Worm (Caenorhabditis elegans) whole organism, L4 larva: ENCODE measurements around the gene F58A4.2.

ENCODE experiments used
- F26F4.8 ChIP-seq: fragments of 200-800 bp; sonication (Bioruptor generic); conservative IDR thresholded peaks from 2 replicates; pipeline ENCODE4 v1.3.6; 2022; ENCODE audit warnings: missing genetic modification characterization, missing compliant biosample characterization
- F44E2.7 ChIP-seq: fragments of 200-800 bp; sonication (Bioruptor generic); IDR thresholded peaks from 2 replicates; pipeline ENCODE4 v2.1.2; 2022; ENCODE audit warnings: missing genetic modification characterization, missing compliant biosample characterization
- F49E8.2 ChIP-seq: sonication (generic microtip); optimal IDR thresholded peaks from 2 replicates; lab custom pipeline; 2016; ENCODE audit warnings: missing compliant biosample characterization, mild to moderate bottlenecking, missing genetic modification characterization, borderline replicate concordance
- T26A8.4 ChIP-seq: fragments of 200-800 bp; sonication (Bioruptor generic); IDR thresholded peaks from 2 replicates; pipeline ENCODE4 v1.3.6; 2022; ENCODE audit warnings: missing genetic modification characterization, missing compliant biosample characterization
- Y105C5A.15 ChIP-seq: fragments of 200-800 bp; sonication (Bioruptor generic); IDR thresholded peaks from 2 replicates; pipeline ENCODE4 v1.3.6; 2022; ENCODE audit warnings: missing genetic modification characterization, missing compliant biosample characterization
- Y48G9A.11 ChIP-seq: fragments of 200-800 bp; sonication (Bioruptor generic); IDR thresholded peaks from 2 replicates; pipeline ENCODE4 v1.3.6; 2022; ENCODE audit warnings: missing genetic modification reagents, missing genetic modification characterization, missing compliant biosample characterization
- ZK546.5 ChIP-seq, 2 experiments: sonication (generic microtip); optimal IDR thresholded peaks; 2 replicates each; lab custom pipeline; 2017; ENCODE audit warnings: missing biosample characterization in 2 of 2, missing genetic modification characterization in 2 of 2
- aha-1 ChIP-seq: fragments of 150-350 bp; peaks from one replicate; lab custom pipeline; 2014; ENCODE audit warnings: missing biosample characterization, missing genetic modification characterization
- ama-1 ChIP-seq: fragments of 150-350 bp; optimal IDR thresholded peaks from 2 replicates; lab custom pipeline; 2014; ENCODE audit warnings: inconsistent platforms, mixed read lengths
- arid-1 ChIP-seq: fragments of 200-800 bp; sonication (Bioruptor generic); conservative IDR thresholded peaks from 2 replicates; pipeline ENCODE4 v1.3.6; 2022; ENCODE audit warnings: missing genetic modification reagents, missing genetic modification characterization, missing compliant biosample characterization
- attf-4 ChIP-seq: sonication (generic microtip); optimal IDR thresholded peaks from 3 replicates; lab custom pipeline; 2017; ENCODE audit warnings: missing biosample characterization, missing genetic modification characterization
- ceh-20 ChIP-seq: fragments of 200-800 bp; sonication (Bioruptor generic); IDR thresholded peaks from 2 replicates; pipeline ENCODE4 v1.3.6; 2022; ENCODE audit warnings: missing genetic modification reagents, missing genetic modification characterization, missing compliant biosample characterization
- cey-2 ChIP-seq: sonication (generic microtip); optimal IDR thresholded peaks from 3 replicates; lab custom pipeline; 2017; ENCODE audit warnings: missing genetic modification characterization, mild to moderate bottlenecking, missing compliant biosample characterization, antibody characterized with exemption, borderline replicate concordance; ENCODE audit not compliant: insufficient read depth
- ctbp-1 ChIP-seq: fragments of 200-800 bp; sonication (Bioruptor generic); IDR thresholded peaks from 2 replicates; pipeline ENCODE4 v1.3.6; 2022; ENCODE audit warnings: missing genetic modification reagents, missing genetic modification characterization, missing compliant biosample characterization
- daf-16 ChIP-seq, 3 experiments: sonication (generic microtip); optimal IDR thresholded peaks; 2 replicates each; lab custom pipeline; 2016 to 2017; ENCODE audit warnings: missing genetic modification characterization in 3 of 3, missing genetic modification reagents in 3 of 3, mild to moderate bottlenecking in 2 of 3, missing compliant biosample characterization in 2 of 3, missing biosample characterization in 1 of 3, moderate library complexity in 1 of 3
- dpl-1 ChIP-seq: fragments of 150-350 bp; optimal IDR thresholded peaks from 2 replicates; lab custom pipeline; 2014; ENCODE audit warnings: missing biosample characterization, missing genetic modification reagents, missing genetic modification characterization
- duxl-1 ChIP-seq: sonication (generic microtip); optimal IDR thresholded peaks from 2 replicates; lab custom pipeline; 2016; ENCODE audit warnings: mild to moderate bottlenecking, missing genetic modification characterization, moderate library complexity, missing compliant biosample characterization; ENCODE audit not compliant: poor library complexity
- dve-1 ChIP-seq: sonication (generic microtip); optimal IDR thresholded peaks from 2 replicates; lab custom pipeline; 2017; ENCODE audit warnings: antibody characterized with exemption, mild to moderate bottlenecking, missing genetic modification characterization, missing compliant biosample characterization; ENCODE audit not compliant: insufficient read depth
- egl-43 ChIP-seq: fragments of 200-800 bp; sonication (Bioruptor generic); IDR thresholded peaks from 2 replicates; pipeline ENCODE4 v1.3.6; 2022; ENCODE audit warnings: missing genetic modification reagents, missing genetic modification characterization, missing compliant biosample characterization
- hif-1 ChIP-seq, 2 experiments: sonication (generic microtip); optimal IDR thresholded peaks; 2 replicates each; lab custom pipeline; 2016 to 2017; ENCODE audit warnings: missing compliant biosample characterization in 2 of 2, missing genetic modification characterization in 2 of 2, missing genetic modification reagents in 2 of 2, missing genotype in 2 of 2, mild to moderate bottlenecking in 1 of 2
- hmg-1.1 ChIP-seq: fragments of 200-800 bp; sonication (Bioruptor generic); IDR thresholded peaks from 2 replicates; pipeline ENCODE4 v1.3.6; 2022; ENCODE audit warnings: missing genetic modification reagents, missing genetic modification characterization, missing compliant biosample characterization
- lim-7 ChIP-seq: fragments of 200-800 bp; sonication (Bioruptor generic); IDR thresholded peaks from 2 replicates; pipeline ENCODE4 v1.3.6; 2022; ENCODE audit warnings: missing genetic modification characterization, missing compliant biosample characterization
- lin-1 ChIP-seq: fragments of 200-800 bp; sonication (Bioruptor generic); IDR thresholded peaks from 2 replicates; pipeline ENCODE4 v1.3.6; 2022; ENCODE audit warnings: missing genetic modification reagents, missing genetic modification characterization, missing compliant biosample characterization
- lin-13 ChIP-seq: fragments of 150-350 bp; optimal IDR thresholded peaks from 2 replicates; lab custom pipeline; 2014; ENCODE audit warnings: missing biosample characterization, missing genetic modification reagents, missing genetic modification characterization
- lin-29 ChIP-seq: fragments of 200-800 bp; sonication (Bioruptor generic); IDR thresholded peaks from 2 replicates; pipeline ENCODE4 v1.3.6; 2022; ENCODE audit warnings: missing genetic modification reagents, missing genetic modification characterization, missing compliant biosample characterization
- madf-5 ChIP-seq, 2 experiments: fragments of 200-800 bp; sonication (Bioruptor generic); IDR thresholded peaks; 2 replicates each; pipeline ENCODE4 v1.3.6; 2022; ENCODE audit warnings: missing compliant biosample characterization in 2 of 2, missing genetic modification characterization in 2 of 2
- madf-9 ChIP-seq: fragments of 200-800 bp; sonication (Bioruptor generic); conservative IDR thresholded peaks from 2 replicates; pipeline ENCODE4 v1.3.6; 2022; ENCODE audit warnings: missing genetic modification reagents, missing genetic modification characterization, missing compliant biosample characterization
- mep-1 ChIP-seq: fragments of 150-350 bp; sonication (generic microtip); optimal IDR thresholded peaks from 3 replicates; lab custom pipeline; 2014; ENCODE audit warnings: missing biosample characterization, missing genetic modification characterization
- mes-2 ChIP-seq: sonication (generic microtip); optimal IDR thresholded peaks from 2 replicates; lab custom pipeline; 2016; ENCODE audit warnings: missing genotype, mild to moderate bottlenecking, missing genetic modification characterization, missing compliant biosample characterization; ENCODE audit not compliant: poor library complexity, severe bottlenecking
- nhr-10 ChIP-seq: fragments of 150-350 bp; optimal IDR thresholded peaks from 2 replicates; lab custom pipeline; 2014; ENCODE audit warnings: missing biosample characterization, missing genetic modification characterization
- nhr-25 ChIP-seq: sonication (generic microtip); optimal IDR thresholded peaks from 2 replicates; lab custom pipeline; 2017; ENCODE audit warnings: missing genetic modification characterization, mild to moderate bottlenecking, missing compliant biosample characterization, antibody characterized with exemption, moderate library complexity, borderline replicate concordance; ENCODE audit not compliant: insufficient read depth
- nhr-48 ChIP-seq: sonication (generic microtip); optimal IDR thresholded peaks from 2 replicates; lab custom pipeline; 2016; ENCODE audit warnings: mild to moderate bottlenecking, missing genetic modification characterization, missing compliant biosample characterization
- saeg-2 ChIP-seq: fragments of 200-800 bp; sonication (Bioruptor generic); IDR thresholded peaks from 2 replicates; pipeline ENCODE4 v1.3.6; 2022; ENCODE audit warnings: missing genetic modification reagents, missing genetic modification characterization, missing compliant biosample characterization
- skn-1 ChIP-seq: fragments of 150-350 bp; optimal IDR thresholded peaks from 2 replicates; lab custom pipeline; 2014; ENCODE audit warnings: missing biosample characterization, missing genetic modification characterization
- snpc-1.2 ChIP-seq: fragments of 200-800 bp; sonication (Bioruptor generic); IDR thresholded peaks from 2 replicates; pipeline ENCODE4 v1.3.6; 2022; ENCODE audit warnings: missing genetic modification reagents, missing genetic modification characterization, missing compliant biosample characterization
- spr-1 ChIP-seq: sonication (generic microtip); optimal IDR thresholded peaks from 2 replicates; lab custom pipeline; 2016; ENCODE audit warnings: mild to moderate bottlenecking, missing genetic modification characterization, missing compliant biosample characterization
- spr-3 ChIP-seq: fragments of 200-800 bp; sonication (Bioruptor generic); optimal IDR thresholded peaks from 2 replicates; lab custom pipeline; 2018; ENCODE audit warnings: mild to moderate bottlenecking, missing genetic modification characterization, missing compliant biosample characterization
- tra-1 ChIP-seq: fragments of 200-800 bp; sonication (Bioruptor generic); IDR thresholded peaks from 2 replicates; pipeline ENCODE4 v1.3.6; 2022; ENCODE audit warnings: missing genetic modification reagents, missing genetic modification characterization, missing compliant biosample characterization
- unc-130 ChIP-seq: sonication (generic microtip); optimal IDR thresholded peaks from 2 replicates; lab custom pipeline; 2016; ENCODE audit warnings: missing genetic modification reagents, missing genetic modification characterization, missing compliant biosample characterization
- unc-62 ChIP-seq, 3 experiments: fragments of 150-350 bp in 1 of 3; sonication (generic microtip); optimal IDR thresholded peaks in 2 of 3; peaks in 1 of 3; 1 replicate in 1 of 3; 2 replicates in 2 of 3; lab custom pipeline; 2014 to 2017; ENCODE audit warnings: missing biosample characterization in 3 of 3, missing genetic modification characterization in 3 of 3, missing genetic modification reagents in 3 of 3, missing genotype in 1 of 3
- zag-1 ChIP-seq: fragments of 150-350 bp; optimal IDR thresholded peaks from 2 replicates; lab custom pipeline; 2014; ENCODE audit warnings: missing biosample characterization, missing genetic modification characterization
- zfp-2 ChIP-seq: sonication (generic microtip); optimal IDR thresholded peaks from 2 replicates; lab custom pipeline; 2016; ENCODE audit warnings: mild to moderate bottlenecking, missing genetic modification characterization, missing compliant biosample characterization
- zfp-3 ChIP-seq: fragments of 200-800 bp; sonication (Bioruptor generic); conservative IDR thresholded peaks from 2 replicates; pipeline ENCODE4 v1.3.6; 2022; ENCODE audit warnings: missing genetic modification reagents, missing genetic modification characterization, missing compliant biosample characterization

The F58A4.2 gene

DNA sequence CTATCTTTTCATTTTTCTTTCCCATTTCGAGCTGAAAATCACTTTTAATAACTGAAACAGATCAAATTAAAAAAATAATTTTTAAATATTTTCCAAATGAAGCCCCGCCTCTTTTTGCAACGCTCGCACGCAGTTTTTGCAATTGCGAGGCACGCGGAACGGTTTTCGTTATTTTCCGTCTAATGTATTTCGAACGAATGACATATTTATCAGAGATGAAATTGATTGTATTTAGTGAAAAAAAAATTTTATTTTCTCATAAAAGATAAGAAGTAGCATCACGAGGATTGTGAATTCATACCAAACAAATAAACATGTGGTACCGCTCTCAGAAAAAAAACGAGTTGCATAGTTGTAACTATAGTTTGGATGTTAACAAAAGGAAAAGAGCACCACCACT lies 29.3 kb upstream of the F58A4.2 start, which contains the start of gene rpac-19 (continued):
- TF ChIP-seq hif-1 (tag; optimal IDR thresholded peaks at IDR 0.05; lab: Kevin White, UChicago), result peak in 1 of 2 experiments; percentile 74
- TF ChIP-seq hmg-1.1 (GFP tag; lab: Robert Waterston, UW), result peak; percentile 56
- 0 out of 2 replicates have a peak, but pooled peaks have one; percentile 56 for TF ChIP-seq Y105C5A.15 (GFP tag; lab: Robert Waterston, UW)
- peak; percentile 61 for TF ChIP-seq unc-130 (GFP tag; lab: Kevin White, UChicago)
- TF ChIP-seq lin-29, result 0 out of 2 replicates have a peak, but pooled peaks have one; percentile 65

- TF ChIP-seq F26F4.8 (GFP tag; lab: Robert Waterston, UW) (no peak), dpl-1 (GFP tag; lab: Kevin White, UChicago) (no peak), dve-1 (tag; lab: Kevin White, UChicago) (no peak), cey-2 (tag; lab: Kevin White, UChicago) (no peak), skn-1 (no peak), unc-62 (GFP tag; optimal IDR thresholded peaks at IDR 0.05 in 1 of 2; lab: Kevin White, UChicago) (no peak), unc-62 (tag; optimal IDR thresholded peaks at IDR 0.05; lab: Kevin White, UChicago) (no peak), zfp-2 (tag; lab: Kevin White, UChicago) (no peak), F49E8.2 (tag; lab: Kevin White, UChicago) (no peak), nhr-25 (tag; lab: Kevin White, UChicago) (no peak), snpc-1.2 (GFP tag; lab: Robert Waterston, UW) (no peak)
These were observed 28.5 kb upstream of the F58A4.2 start, which contains the start of gene tbg-1 for ce11 chrIII:9629054-9629453. tbg-1 (minus strand) TSS chrIII:9629154.

DNA sequence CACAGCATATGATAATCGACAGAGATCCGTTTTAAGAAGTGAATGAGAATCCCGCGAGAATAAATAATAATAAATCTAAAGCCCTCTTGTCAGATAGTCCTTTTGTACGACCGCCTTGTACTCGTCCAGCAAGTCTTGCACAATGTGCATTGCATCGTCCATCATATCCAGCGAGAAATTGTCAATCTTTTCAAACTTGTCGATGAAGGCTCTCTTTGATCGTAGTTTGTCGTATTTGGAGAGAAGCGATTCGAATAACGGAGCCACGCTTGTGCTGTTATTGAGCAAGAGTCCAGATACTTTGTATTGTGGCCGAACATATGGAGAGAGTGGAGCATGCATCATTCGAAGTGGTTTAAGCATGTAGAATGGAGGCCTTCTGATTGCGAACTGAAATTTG lies 26.1 kb upstream of the F58A4.2 start:
- TF ChIP-seq T26A8.4, result 0 out of 2 replicates have a peak, but pooled peaks have one; percentile 32
- no peak for TF ChIP-seq nhr-48 (tag; lab: Kevin White, UChicago)
- TF ChIP-seq daf-16 (GFP tag; optimal IDR thresholded peaks at IDR 0.05; lab: Kevin White, UChicago), result no peak
- no peak for TF ChIP-seq daf-16 (tag; optimal IDR thresholded peaks at IDR 0.05; lab: Kevin White, UChicago)
- TF ChIP-seq aha-1, result peak; percentile 17
- peak; percentile 23 for TF ChIP-seq ama-1 (lab: Kevin White, UChicago)
- TF ChIP-seq dve-1 (tag; lab: Kevin White, UChicago), result no peak
- TF ChIP-seq duxl-1 (tag; lab: Kevin White, UChicago), result peak; percentile 58
- 0 out of 2 replicates have a peak, but pooled peaks have one; percentile 26 for TF ChIP-seq lin-29
- no peak for TF ChIP-seq ZK546.5 (tag; optimal IDR thresholded peaks at IDR 0.05; lab: Kevin White, UChicago)
- TF ChIP-seq Y48G9A.11, result peak; percentile 21; the same call in 1 of the 2 replicates
- no peak for TF ChIP-seq snpc-1.2 (GFP tag; lab: Robert Waterston, UW)
- TF ChIP-seq lin-13, result no peak
- TF ChIP-seq hmg-1.1 (GFP tag; lab: Robert Waterston, UW), result 0 out of 2 replicates have a peak, but pooled peaks have one; percentile 24
- no peak for TF ChIP-seq spr-3
- peak; percentile 31; the same call in 1 of the 2 replicates for TF ChIP-seq madf-9 (GFP tag; lab: Robert Waterston, UW)
- TF ChIP-seq F44E2.7, result no peak
- TF ChIP-seq ctbp-1, result no peak
- TF ChIP-seq zag-1, result no peak
- peak; percentile 28 for TF ChIP-seq mes-2 (tag; lab: Kevin White, UChicago)
- TF ChIP-seq saeg-2 (GFP tag; lab: Robert Waterston, UW), result no peak
- no peak for TF ChIP-seq spr-1 (tag; lab: Kevin White, UChicago)
- TF ChIP-seq madf-5 (GFP tag; IDR thresholded peaks at IDR 0.05; lab: Robert Waterston, UW), result no peak
- no peak for TF ChIP-seq lin-1 (GFP tag; lab: Robert Waterston, UW)
- TF ChIP-seq zfp-3 (GFP tag; lab: Robert Waterston, UW), result no peak
- TF ChIP-seq zfp-2 (tag; lab: Kevin White, UChicago), result no peak
- no peak for TF ChIP-seq F26F4.8 (GFP tag; lab: Robert Waterston, UW)
- peak; percentile 25; the same call in 1 of the 2 replicates for TF ChIP-seq arid-1 (GFP tag; lab: Robert Waterston, UW)
- TF ChIP-seq attf-4 (tag; lab: Kevin White, UChicago), result no peak
- no peak for TF ChIP-seq mep-1 (tag; lab: Kevin White, UChicago)
- TF ChIP-seq ceh-20 (GFP tag; lab: Robert Waterston, UW), result no peak
- 0 out of 2 replicates have a peak, but pooled peaks have one; percentile 35 for TF ChIP-seq egl-43 (GFP tag; lab: Robert Waterston, UW)
- TF ChIP-seq tra-1, result 0 out of 2 replicates have a peak, but pooled peaks have one; percentile 24
- TF ChIP-seq nhr-10 (tag; lab: Kevin White, UChicago), result no peak
- no peak for TF ChIP-seq lim-7
